Worm (Caenorhabditis elegans): Measurements from ENCODE around the gene dct-16.

- TF ChIP-seq ama-1 (optimal IDR thresholded peaks at IDR 0.05) (no peak), skn-1 (tag; optimal IDR thresholded peaks at IDR 0.05) (no peak), jun-1 (tag; optimal IDR thresholded peaks at IDR 0.05) (no peak), unc-130 (tag; optimal IDR thresholded peaks at IDR 0.05) (no peak), mdl-1 (tag; optimal IDR thresholded peaks at IDR 0.05) (no peak), unc-62 (GFP tag; optimal IDR thresholded peaks at IDR 0.05) (no peak), nhr-28 (tag; optimal IDR thresholded peaks at IDR 0.05) (no peak), tbx-2 (tag; optimal IDR thresholded peaks at IDR 0.05) (no peak), blmp-1 (tag; optimal IDR thresholded peaks at IDR 0.05) (no peak), pag-3 (tag; optimal IDR thresholded peaks at IDR 0.05; ENCODE audit: borderline replicate concordance, insufficient read depth) (no peak), nhr-76 (tag; optimal IDR thresholded peaks at IDR 0.05) (no peak), lsy-2 (tag; optimal IDR thresholded peaks at IDR 0.05) (no peak), ces-1 (GFP tag; optimal IDR thresholded peaks at IDR 0.05) (no peak)
These were observed 1.3 kb downstream of the dct-16 start for ce11 chrV:20497537-20497936.
